Fruit fly (Drosophila melanogaster): ENCODE results near the gene CG12817.

Gene CG12817

dm6 chr3R:10190084-10190782 is 34.3 kb downstream of the CG12817 start, which contains the start of gene Syn (continued):
- TF ChIP-seq CG1529 (GFP tag; optimal IDR thresholded peaks at IDR 0.05) = no peak
- no peak for TF ChIP-seq Dad (GFP tag; optimal IDR thresholded peaks at IDR 0.05)
- TF ChIP-seq CG3407 (GFP tag; optimal IDR thresholded peaks at IDR 0.05) = no peak
- no peak for TF ChIP-seq CG11723 (GFP tag; optimal IDR thresholded peaks at IDR 0.05)
- no peak for TF ChIP-seq sima (GFP tag; optimal IDR thresholded peaks at IDR 0.05)
- no peak for TF ChIP-seq CG6791 (GFP tag; IDR thresholded peaks at IDR 0.05; ENCODE audit: partially characterized antibody)
- TF ChIP-seq CG2875 (GFP tag; optimal IDR thresholded peaks at IDR 0.05) = no peak
- no peak for TF ChIP-seq CG9932 (GFP tag; IDR thresholded peaks at IDR 0.05)
- TF ChIP-seq sr (GFP tag; IDR thresholded peaks at IDR 0.05) = no peak
- TF ChIP-seq CG3995 (GFP tag; optimal IDR thresholded peaks at IDR 0.05) = no peak
- no peak for TF ChIP-seq CG13287 (GFP tag; IDR thresholded peaks at IDR 0.05; ENCODE audit: partially characterized antibody)
- TF ChIP-seq dan (GFP tag; IDR thresholded peaks at IDR 0.05) = no peak
- no peak for TF ChIP-seq NK7.1 (GFP tag; optimal IDR thresholded peaks at IDR 0.05)
- TF ChIP-seq CG17802 (tag; optimal IDR thresholded peaks at IDR 0.05) = no peak
- no peak for TF ChIP-seq gce (GFP tag; IDR thresholded peaks at IDR 0.05)
- TF ChIP-seq CG10565 (GFP tag; optimal IDR thresholded peaks at IDR 0.05) = no peak
- TF ChIP-seq CG1603 (tag; optimal IDR thresholded peaks at IDR 0.05) = no peak
- no peak for TF ChIP-seq emc (GFP tag; optimal IDR thresholded peaks at IDR 0.05)
- no peak for TF ChIP-seq tll (GFP tag; optimal IDR thresholded peaks at IDR 0.05)
- TF ChIP-seq CG43689 (GFP tag; IDR thresholded peaks at IDR 0.05) = no peak
- TF ChIP-seq Deaf1 (tag; optimal IDR thresholded peaks at IDR 0.05) = no peak
- no peak for TF ChIP-seq amos (GFP tag; IDR thresholded peaks at IDR 0.05; ENCODE audit: partially characterized antibody)
- no peak for TF ChIP-seq cas (GFP tag; IDR thresholded peaks at IDR 0.05)
- TF ChIP-seq CG11093 (GFP tag; IDR thresholded peaks at IDR 0.05) = no peak
- no peak for TF ChIP-seq Ravus (GFP tag; IDR thresholded peaks at IDR 0.05)
- TF ChIP-seq psq (GFP tag; optimal IDR thresholded peaks at IDR 0.05) = no peak
- TF ChIP-seq CG1233 (GFP tag; optimal IDR thresholded peaks at IDR 0.05) = no peak
- TF ChIP-seq Nf-YA (GFP tag; IDR thresholded peaks at IDR 0.05) = no peak
- peak; percentile 47 for TF ChIP-seq zf30C (GFP tag; optimal IDR thresholded peaks at IDR 0.05)
- TF ChIP-seq CG17568 (GFP tag; optimal IDR thresholded peaks at IDR 0.05) = no peak
- TF ChIP-seq CG7372 (GFP tag; IDR thresholded peaks at IDR 0.05) = no peak
- TF ChIP-seq chn (GFP tag; optimal IDR thresholded peaks at IDR 0.05) = no peak
- TF ChIP-seq gt (GFP tag; IDR thresholded peaks at IDR 0.05) = no peak
- TF ChIP-seq CG10321 (GFP tag; IDR thresholded peaks at IDR 0.05) = no peak
- no peak for TF ChIP-seq seq (GFP tag; IDR thresholded peaks at IDR 0.05)
- no peak for TF ChIP-seq HLH4C (GFP tag; IDR thresholded peaks at IDR 0.05; ENCODE audit: partially characterized antibody)
- TF ChIP-seq CG18619 (GFP tag; optimal IDR thresholded peaks at IDR 0.05) = no peak
- peak; percentile 41 for TF ChIP-seq CG18262 (tag; optimal IDR thresholded peaks at IDR 0.05)
- TF ChIP-seq CG14014 (GFP tag; IDR thresholded peaks at IDR 0.05) = no peak
- no peak for TF ChIP-seq Blimp-1 (GFP tag; optimal IDR thresholded peaks at IDR 0.05)
- TF ChIP-seq cwo (GFP tag; optimal IDR thresholded peaks at IDR 0.05) = peak; percentile 6
- TF ChIP-seq CG18764 (GFP tag; optimal IDR thresholded peaks at IDR 0.05) = no peak
- no peak for TF ChIP-seq CG4707 (GFP tag; optimal IDR thresholded peaks at IDR 0.05)
- no peak for TF ChIP-seq lmd (GFP tag; IDR thresholded peaks at IDR 0.05)
- no peak for TF ChIP-seq CG3847 (GFP tag; IDR thresholded peaks at IDR 0.05)
- no peak for TF ChIP-seq btn (GFP tag; optimal IDR thresholded peaks at IDR 0.05)
- TF ChIP-seq bbx (GFP tag; IDR thresholded peaks at IDR 0.05; ENCODE audit: partially characterized antibody) = no peak
- no peak for TF ChIP-seq Hey (tag; optimal IDR thresholded peaks at IDR 0.05)
- no peak for TF ChIP-seq scrt (GFP tag; optimal IDR thresholded peaks at IDR 0.05)
- no peak for TF ChIP-seq CG6689 (GFP tag; IDR thresholded peaks at IDR 0.05)
- TF ChIP-seq ash1 (GFP tag; optimal IDR thresholded peaks at IDR 0.05) = no peak
